Worm (Caenorhabditis elegans) whole organism, young adult: ENCODE measurements around the gene pap-1.

ENCODE experiments used
- F23B12.7 ChIP-seq: sonication (generic microtip); optimal IDR thresholded peaks from 2 replicates; lab custom pipeline; 2017; ENCODE audit warnings: missing genetic modification characterization, mild to moderate bottlenecking, missing compliant biosample characterization, antibody characterized with exemption, moderate library complexity; ENCODE audit not compliant: insufficient read depth
- F49E8.2 ChIP-seq: sonication (generic microtip); optimal IDR thresholded peaks from 3 replicates; lab custom pipeline; 2017; ENCODE audit warnings: missing genetic modification characterization, mild to moderate bottlenecking, missing compliant biosample characterization, antibody characterized with exemption, moderate library complexity; ENCODE audit not compliant: insufficient read depth
- T26A5.8 ChIP-seq: sonication (generic microtip); optimal IDR thresholded peaks from 2 replicates; lab custom pipeline; 2016; ENCODE audit warnings: missing genetic modification characterization, missing compliant biosample characterization
- ceh-79 ChIP-seq: sonication (generic microtip); optimal IDR thresholded peaks from 2 replicates; lab custom pipeline; 2017; ENCODE audit warnings: mild to moderate bottlenecking, missing genetic modification characterization, missing compliant biosample characterization
- fkh-3 ChIP-seq: sonication (generic microtip); optimal IDR thresholded peaks from 2 replicates; lab custom pipeline; 2016; ENCODE audit warnings: mild to moderate bottlenecking, missing genetic modification characterization, missing compliant biosample characterization
- hsf-1 ChIP-seq: fragments of 200-800 bp; sonication (Bioruptor generic); IDR thresholded peaks from 2 replicates; pipeline ENCODE4 v1.3.6; 2022; ENCODE audit warnings: missing genetic modification reagents, missing genetic modification characterization, missing compliant biosample characterization
- lin-35 ChIP-seq, 3 experiments: fragments of 150-350 bp in 2 of 3; sonication (generic microtip) in 1 of 3; optimal IDR thresholded peaks; 2 replicates each; lab custom pipeline; 2014 to 2018; ENCODE audit warnings: missing biosample characterization in 3 of 3, missing genetic modification characterization in 3 of 3, missing genetic modification reagents in 3 of 3
- lin-54 ChIP-seq: fragments of 200-800 bp; sonication (Bioruptor generic); optimal IDR thresholded peaks from 2 replicates; lab custom pipeline; 2018; ENCODE audit warnings: mild to moderate bottlenecking, missing genetic modification characterization, missing compliant biosample characterization
- pha-4 ChIP-seq: fragments of 150-350 bp; sonication (generic microtip); optimal IDR thresholded peaks from 2 replicates; lab custom pipeline; 2014; ENCODE audit warnings: missing biosample characterization, missing genetic modification reagents, missing genetic modification characterization
- tbp1 ChIP-seq: fragments of 200-800 bp; sonication (Bioruptor generic); optimal IDR thresholded peaks from 2 replicates; lab custom pipeline; 2018; ENCODE audit warnings: mild to moderate bottlenecking, missing genetic modification characterization, missing compliant biosample characterization
- unc-62 ChIP-seq: fragments of 150-350 bp; optimal IDR thresholded peaks from 2 replicates; lab custom pipeline; 2014; ENCODE audit warnings: missing biosample characterization, missing genetic modification reagents, missing genetic modification characterization
- zfh-2 ChIP-seq: fragments of 200-800 bp; sonication (Bioruptor generic); conservative IDR thresholded peaks from 2 replicates; pipeline ENCODE4 v1.3.6; 2022; ENCODE audit warnings: missing genetic modification reagents, missing genetic modification characterization, missing compliant biosample characterization

DNA sequence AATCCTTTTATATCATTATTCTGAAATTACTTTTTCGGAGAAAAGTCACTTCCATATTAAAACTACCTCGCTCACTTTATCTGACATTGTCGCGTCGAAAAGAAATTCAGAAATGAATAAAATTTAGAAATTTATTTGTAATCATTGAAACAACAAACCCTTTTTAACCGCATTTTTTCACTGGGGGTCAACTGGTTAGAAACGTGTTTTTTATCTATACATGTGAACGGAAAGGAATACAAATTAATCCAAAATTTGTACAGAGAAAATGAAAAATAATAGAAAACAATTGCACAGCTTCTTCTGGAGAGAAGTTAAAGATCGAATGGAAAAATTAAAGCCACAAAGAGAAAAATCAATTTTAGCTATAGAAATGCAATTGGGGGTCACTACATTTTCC is 13.2 kb upstream of the pap-1 start, which contains the start of gene tag-314:
- TF ChIP-seq zfh-2 (GFP tag; lab: Robert Waterston, UW) (no peak), ceh-79 (tag; lab: Kevin White, UChicago) (no peak), fkh-3 (tag; lab: Kevin White, UChicago) (no peak), hsf-1 (GFP tag; lab: Robert Waterston, UW) (no peak), unc-62 (GFP tag; lab: Kevin White, UChicago) (no peak), lin-35 (GFP tag; optimal IDR thresholded peaks at IDR 0.05; lab: Kevin White, UChicago) (no peak), lin-54 (no peak), F23B12.7 (tag; lab: Kevin White, UChicago) (no peak), tbp1 (GFP tag; lab: Kevin White, UChicago) (no peak), pha-4 (tag; lab: Kevin White, UChicago) (no peak), F49E8.2 (tag; lab: Kevin White, UChicago) (no peak), T26A5.8 (tag; lab: Kevin White, UChicago) (no peak)
